Fruit fly (Drosophila melanogaster) whole organism, wandering third instar larva: ENCODE results near the gene Nmd3.

Source experiments
- CG9705 ChIP-seq: fragments of 200-800 bp; sonication (Bioruptor generic); optimal IDR thresholded peaks from 2 replicates; lab custom pipeline; 2018; ENCODE audit warnings: missing biosample characterization, mild to moderate bottlenecking, missing genetic modification characterization
- Myc ChIP-seq: fragments of >200 bp; optimal IDR thresholded peaks from 2 replicates; lab custom pipeline; 2017
- N ChIP-seq: fragments of >200 bp; optimal IDR thresholded peaks from 2 replicates; lab custom pipeline; 2018; ENCODE audit warnings: missing biosample characterization, missing external identifiers, missing genetic modification characterization
- OdsH ChIP-seq: fragments of 200-800 bp; sonication (Bioruptor generic); optimal IDR thresholded peaks from 2 replicates; lab custom pipeline; 2016; ENCODE audit warnings: missing biosample characterization, mild to moderate bottlenecking, missing genetic modification characterization
- dl ChIP-seq, 2 experiments: fragments of 175-275, 200-275 bp in 1 of 2; fragments of 200-275 bp in 1 of 2; sonication (Bioruptor generic); optimal IDR thresholded peaks; lab custom pipeline; 2018; ENCODE audit warnings: mild to moderate bottlenecking in 2 of 2, missing biosample characterization in 2 of 2, missing genetic modification characterization in 2 of 2, moderate library complexity in 2 of 2; ENCODE audit not compliant: partially characterized antibody in 2 of 2, insufficient read depth in 1 of 2
- pan ChIP-seq: fragments of >200 bp; optimal IDR thresholded peaks from 2 replicates; lab custom pipeline; 2017
- psq ChIP-seq: fragments of 200-800 bp; sonication (Bioruptor generic); optimal IDR thresholded peaks from 3 replicates; lab custom pipeline; 2017; ENCODE audit warnings: missing biosample characterization, mild to moderate bottlenecking, missing genetic modification characterization, moderate library complexity
- sv ChIP-seq: fragments of 200-800 bp; sonication (Bioruptor generic); optimal IDR thresholded peaks from 3 replicates; lab custom pipeline; 2016; ENCODE audit warnings: missing biosample characterization, missing genetic modification characterization

dm6 chrX:2138417-2138816 lies 46.1 kb downstream of the Nmd3 start:
- TF ChIP-seq dl (GFP tag; optimal IDR thresholded peaks at IDR 0.05; lab: Kevin White, UChicago; ENCODE audit: insufficient read depth in 1 of 2, partially characterized antibody in 2 of 2) (no peak), pan (lab: Kevin White, UChicago) (no peak), N (no peak), sv (GFP tag; lab: Kevin White, UChicago) (no peak), OdsH (no peak), Myc (lab: Kevin White, UChicago) (no peak), CG9705 (GFP tag; lab: Kevin White, UChicago) (no peak), psq (GFP tag; lab: Kevin White, UChicago) (no peak)
